Worm (Caenorhabditis elegans) whole organism, midembryonic: ENCODE measurements around the gene T05B9.1.

Source experiments
- T22C8.4 ChIP-seq: fragments of 200-800 bp; sonication (Bioruptor generic); IDR thresholded peaks from 2 replicates; pipeline ENCODE4 v1.3.6; 2022; ENCODE audit warnings: missing genetic modification characterization, missing compliant biosample characterization
- cog-1 ChIP-seq: sonication (generic microtip); optimal IDR thresholded peaks from 2 replicates; lab custom pipeline; 2016; ENCODE audit warnings: missing genetic modification characterization, missing compliant biosample characterization
- flt-1 ChIP-seq: fragments of 200-800 bp; sonication (Bioruptor generic); IDR thresholded peaks from 2 replicates; pipeline ENCODE4 v1.3.6; 2022; ENCODE audit warnings: missing genetic modification characterization, missing compliant biosample characterization
- med-1 ChIP-seq: sonication (generic microtip); optimal IDR thresholded peaks from 2 replicates; lab custom pipeline; 2017; ENCODE audit warnings: missing genetic modification characterization, mild to moderate bottlenecking, missing compliant biosample characterization, antibody characterized with exemption, missing genetic modification reagents; ENCODE audit not compliant: insufficient read depth
- ref-1 ChIP-seq: fragments of 200-800 bp; sonication (Bioruptor generic); conservative IDR thresholded peaks from 2 replicates; pipeline ENCODE4 v1.3.6; 2022; ENCODE audit warnings: missing genetic modification reagents, missing genetic modification characterization, missing compliant biosample characterization
- ztf-23 ChIP-seq: fragments of 200-800 bp; sonication (Bioruptor generic); IDR thresholded peaks from 2 replicates; pipeline ENCODE4 v1.3.6; 2022; ENCODE audit warnings: missing genetic modification reagents, missing genetic modification characterization, missing compliant biosample characterization

DNA sequence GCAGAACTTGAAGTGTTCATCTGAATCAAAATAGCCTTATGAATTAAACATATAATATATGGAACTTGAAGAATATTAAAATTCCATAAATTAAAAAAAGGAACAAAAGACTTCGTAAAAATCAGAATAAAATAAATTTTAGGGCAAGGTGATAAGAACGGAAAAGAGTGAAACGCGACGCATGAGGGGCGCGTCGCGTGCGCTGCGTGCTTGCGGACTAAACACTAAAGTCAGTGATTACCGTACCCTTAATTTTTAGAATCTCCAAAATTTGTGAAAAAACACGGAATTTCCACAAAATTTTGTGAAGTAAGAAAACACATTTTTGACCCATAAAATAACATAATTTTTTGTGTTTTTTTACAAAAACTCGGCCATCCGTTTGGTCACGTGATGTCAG lies at the start of gene T05B9.1:
- TF ChIP-seq ztf-23: no peak
- TF ChIP-seq flt-1 (GFP tag; lab: Robert Waterston, UW): no peak
- no peak for TF ChIP-seq ref-1 (GFP tag; lab: Robert Waterston, UW)
- TF ChIP-seq cog-1 (tag; lab: Kevin White, UChicago): no peak
- no peak for TF ChIP-seq med-1
- no peak for TF ChIP-seq T22C8.4 (GFP tag; lab: Robert Waterston, UW)
